Fruit fly (Drosophila melanogaster): ENCODE results near the gene CG5861.
A peak's percentile ranks its signal among the peaks of the same experiment; 100 is the strongest.

- TF ChIP-seq psq (optimal IDR thresholded peaks at IDR 0.05), result no peak
- no peak for TF ChIP-seq CG8478 (optimal IDR thresholded peaks at IDR 0.05)
- no peak for TF ChIP-seq usp (GFP tag; optimal IDR thresholded peaks at IDR 0.05)
- TF ChIP-seq pan (optimal IDR thresholded peaks at IDR 0.05), result no peak
- peak; percentile 67 for TF ChIP-seq Dll (optimal IDR thresholded peaks at IDR 0.05)
These were observed 20.6 kb downstream of the CG5861 start for dm6 chr2L:16286360-16287005.
